Fruit fly (Drosophila melanogaster) whole organism, embryonic: ENCODE measurements around the gene dock.

Experiments used
- Aef1 ChIP-seq: fragments of 200-800 bp; sonication (Bioruptor generic); IDR thresholded peaks from 3 replicates; pipeline ENCODE4 v1.3.6; 2022; ENCODE audit warnings: missing biosample characterization, missing genetic modification characterization
- Bteb2 ChIP-seq: fragments of 200-800 bp; sonication (Bioruptor generic); optimal IDR thresholded peaks from 2 replicates; lab custom pipeline; 2016; ENCODE audit warnings: missing biosample characterization, missing genetic modification characterization
- CG10654 ChIP-seq: fragments of 200-800 bp; sonication (Bioruptor generic); optimal IDR thresholded peaks from 2 replicates; lab custom pipeline; 2016; ENCODE audit warnings: missing biosample characterization, missing genetic modification characterization
- CG11093 ChIP-seq: fragments of 200-800 bp; sonication (Bioruptor generic); IDR thresholded peaks from 3 replicates; pipeline ENCODE4 v1.3.6; 2022; ENCODE audit warnings: missing biosample characterization, missing genetic modification characterization
- CG11504 ChIP-seq: fragments of 200-800 bp; sonication (Bioruptor generic); optimal IDR thresholded peaks from 3 replicates; lab custom pipeline; 2019; ENCODE audit warnings: missing biosample characterization, mild to moderate bottlenecking, missing genetic modification characterization, moderate library complexity
- CG12299 ChIP-seq: fragments of 200-800 bp; sonication (Bioruptor generic); optimal IDR thresholded peaks from 2 replicates; lab custom pipeline; 2018; ENCODE audit warnings: missing biosample characterization, mild to moderate bottlenecking, missing genetic modification characterization
- CG1233 ChIP-seq: fragments of 200-800 bp; sonication (Bioruptor generic); optimal IDR thresholded peaks from 4 replicates; lab custom pipeline; 2018; ENCODE audit warnings: missing biosample characterization, mild to moderate bottlenecking, missing genetic modification characterization
- CG13296 ChIP-seq: fragments of 200-800 bp; sonication (Bioruptor generic); optimal IDR thresholded peaks from 3 replicates; lab custom pipeline; 2018; ENCODE audit warnings: missing biosample characterization, mild to moderate bottlenecking, missing genetic modification characterization
- CG14014 ChIP-seq: fragments of 200-800 bp; sonication (Bioruptor generic); IDR thresholded peaks from 2 replicates; pipeline ENCODE4 v1.3.6; 2022; ENCODE audit warnings: missing biosample characterization, missing genetic modification characterization
- CG14710 ChIP-seq: fragments of 200-800 bp; sonication (Bioruptor generic); optimal IDR thresholded peaks from 3 replicates; lab custom pipeline; 2019; ENCODE audit warnings: missing biosample characterization, mild to moderate bottlenecking, missing genetic modification characterization, moderate library complexity
- CG14860 ChIP-seq: fragments of 200-800 bp; sonication (Bioruptor generic); IDR thresholded peaks from 3 replicates; pipeline ENCODE4 v1.3.6; 2022; ENCODE audit warnings: missing biosample characterization, missing genetic modification characterization; ENCODE audit not compliant: partially characterized antibody
- CG15514 ChIP-seq: fragments of 200-800 bp; sonication (Bioruptor generic); optimal IDR thresholded peaks from 3 replicates; lab custom pipeline; 2017; ENCODE audit warnings: missing biosample characterization, missing genetic modification characterization, mild to moderate bottlenecking, moderate library complexity, missing genetic modification reagents
- CG1647 ChIP-seq: fragments of 200-800 bp; sonication (Bioruptor generic); optimal IDR thresholded peaks from 3 replicates; lab custom pipeline; 2016; ENCODE audit warnings: missing biosample characterization, missing genetic modification characterization
- CG16813 ChIP-seq: fragments of 200-800 bp; sonication (Bioruptor generic); IDR thresholded peaks from 3 replicates; pipeline ENCODE4 v1.3.6; 2022; ENCODE audit warnings: missing biosample characterization, missing genetic modification characterization; ENCODE audit not compliant: partially characterized antibody
- CG30403 ChIP-seq: fragments of 200-800 bp; sonication (Bioruptor generic); optimal IDR thresholded peaks from 3 replicates; lab custom pipeline; 2016; ENCODE audit warnings: missing biosample characterization, missing genetic modification characterization
- CG3847 ChIP-seq: fragments of 200-800 bp; sonication (Bioruptor generic); IDR thresholded peaks from 2 replicates; pipeline ENCODE4 v1.3.6; 2022; ENCODE audit warnings: missing biosample characterization, missing genetic modification characterization
- CG4424 ChIP-seq: fragments of 200-800 bp; sonication (Bioruptor generic); optimal IDR thresholded peaks from 3 replicates; lab custom pipeline; 2016; ENCODE audit warnings: missing biosample characterization, missing genetic modification characterization
- CG5953 ChIP-seq: fragments of 200-800 bp; sonication (Bioruptor generic); IDR thresholded peaks from 2 replicates; pipeline ENCODE4 v1.3.6; 2022; ENCODE audit warnings: missing biosample characterization, missing genetic modification characterization
- CG6765 ChIP-seq: fragments of 200-800 bp; sonication (Bioruptor generic); optimal IDR thresholded peaks from 3 replicates; lab custom pipeline; 2017; ENCODE audit warnings: missing biosample characterization, mild to moderate bottlenecking, missing genetic modification characterization
- CG9609 ChIP-seq: fragments of 200-800 bp; sonication (Bioruptor generic); optimal IDR thresholded peaks from 3 replicates; lab custom pipeline; 2016; ENCODE audit warnings: missing biosample characterization, missing genetic modification characterization
- CG9797 ChIP-seq: fragments of 200-800 bp; sonication (Bioruptor generic); optimal IDR thresholded peaks from 3 replicates; lab custom pipeline; 2018; ENCODE audit warnings: missing biosample characterization, mild to moderate bottlenecking, missing genetic modification characterization
- Dip2 ChIP-seq: fragments of 200-800 bp; sonication (Bioruptor generic); IDR thresholded peaks from 2 replicates; pipeline ENCODE4 v1.3.6; 2022; ENCODE audit warnings: missing biosample characterization, missing genetic modification characterization
- ERR ChIP-seq: fragments of 200-800 bp; sonication (Bioruptor generic); optimal IDR thresholded peaks from 2 replicates; lab custom pipeline; 2016; ENCODE audit warnings: missing biosample characterization, missing genetic modification characterization
- Gsc ChIP-seq: fragments of 200-800 bp; sonication (Bioruptor generic); IDR thresholded peaks from 2 replicates; pipeline ENCODE4 v1.3.6; 2022; ENCODE audit warnings: missing biosample characterization, missing genetic modification characterization
- HmgD ChIP-seq: fragments of 200-800 bp; sonication (Bioruptor generic); optimal IDR thresholded peaks from 3 replicates; lab custom pipeline; 2016; ENCODE audit warnings: missing biosample characterization, missing genetic modification characterization
- Hr3 ChIP-seq: fragments of 200-800 bp; sonication (Bioruptor generic); optimal IDR thresholded peaks from 3 replicates; lab custom pipeline; 2016; ENCODE audit warnings: missing biosample characterization, missing genetic modification characterization
- Hr78 ChIP-seq, 2 experiments: fragments of 200-800 bp in 1 of 2; fragments of >200 bp in 1 of 2; sonication (Bioruptor generic) in 1 of 2; optimal IDR thresholded peaks; 2 replicates each; lab custom pipeline; 2017 to 2019; ENCODE audit warnings: missing biosample characterization in 2 of 2, missing genetic modification characterization in 2 of 2, mild to moderate bottlenecking in 1 of 2, moderate library complexity in 1 of 2
- Kr ChIP-seq: fragments of 200-800 bp; sonication (Bioruptor generic); optimal IDR thresholded peaks from 2 replicates; lab custom pipeline; 2017; ENCODE audit warnings: missing biosample characterization, mild to moderate bottlenecking, missing genetic modification characterization
- Neu2 ChIP-seq: fragments of 200-800 bp; sonication (Bioruptor generic); optimal IDR thresholded peaks from 3 replicates; lab custom pipeline; 2016; ENCODE audit warnings: missing biosample characterization, missing genetic modification characterization, borderline replicate concordance
- Nf-YB ChIP-seq: fragments of 200-800 bp; sonication (Bioruptor generic); optimal IDR thresholded peaks from 3 replicates; lab custom pipeline; 2019; ENCODE audit warnings: missing biosample characterization, mild to moderate bottlenecking, missing genetic modification characterization, moderate library complexity
- Opbp ChIP-seq: fragments of 200-800 bp; sonication (Bioruptor generic); IDR thresholded peaks from 3 replicates; pipeline ENCODE4 v1.3.6; 2022; ENCODE audit warnings: missing biosample characterization, missing genetic modification characterization; ENCODE audit not compliant: partially characterized antibody
- Rx ChIP-seq: fragments of 200-800 bp; sonication (Bioruptor generic); IDR thresholded peaks from 2 replicates; pipeline ENCODE4 v1.3.6; 2022; ENCODE audit warnings: missing biosample characterization, missing genetic modification characterization
- Sry-β ChIP-seq: fragments of 200-800 bp; sonication (Bioruptor generic); optimal IDR thresholded peaks from 2 replicates; lab custom pipeline; 2018; ENCODE audit warnings: missing biosample characterization, mild to moderate bottlenecking, missing genetic modification characterization, moderate library complexity
- Usf ChIP-seq: fragments of 200-800 bp; sonication (Bioruptor generic); optimal IDR thresholded peaks from 2 replicates; lab custom pipeline; 2017; ENCODE audit warnings: missing genotype, missing biosample characterization, missing genetic modification characterization
- Xrp1 ChIP-seq: fragments of 200-800 bp; sonication (Bioruptor generic); IDR thresholded peaks from 2 replicates; pipeline ENCODE4 v1.3.6; 2022; ENCODE audit warnings: missing biosample characterization, missing genetic modification characterization
- amos ChIP-seq: fragments of 200-800 bp; sonication (Bioruptor generic); IDR thresholded peaks from 2 replicates; pipeline ENCODE4 v1.3.6; 2022; ENCODE audit warnings: missing biosample characterization, missing genetic modification characterization; ENCODE audit not compliant: partially characterized antibody
- ara ChIP-seq: fragments of 200-800 bp; sonication (Bioruptor generic); IDR thresholded peaks from 2 replicates; pipeline ENCODE4 v1.3.6; 2022; ENCODE audit warnings: missing biosample characterization, missing genetic modification characterization
- bab2 ChIP-seq: fragments of 200-800 bp; sonication (Bioruptor generic); optimal IDR thresholded peaks from 2 replicates; lab custom pipeline; 2016; ENCODE audit warnings: missing biosample characterization, missing genetic modification characterization
- cas ChIP-seq: fragments of 200-800 bp; sonication (Bioruptor generic); IDR thresholded peaks from 2 replicates; pipeline ENCODE4 v1.3.6; 2022; ENCODE audit warnings: missing biosample characterization, missing genetic modification characterization
- emc ChIP-seq: fragments of 200-800 bp; sonication (Bioruptor generic); optimal IDR thresholded peaks from 2 replicates; lab custom pipeline; 2016; ENCODE audit warnings: missing biosample characterization, missing genetic modification characterization
- ems ChIP-seq: fragments of 200-800 bp; sonication (Bioruptor generic); optimal IDR thresholded peaks from 3 replicates; lab custom pipeline; 2016; ENCODE audit warnings: missing biosample characterization, missing genetic modification characterization
- en ChIP-seq: fragments of 200-800 bp; sonication (Bioruptor generic); optimal IDR thresholded peaks from 2 replicates; lab custom pipeline; 2016; ENCODE audit warnings: missing biosample characterization, missing genetic modification characterization
- fd96Cb ChIP-seq: fragments of 200-800 bp; sonication (Bioruptor generic); optimal IDR thresholded peaks from 2 replicates; lab custom pipeline; 2018; ENCODE audit warnings: missing biosample characterization, mild to moderate bottlenecking, missing genetic modification characterization, moderate library complexity
- gce ChIP-seq: fragments of 200-800 bp; sonication (Bioruptor generic); IDR thresholded peaks from 3 replicates; pipeline ENCODE4 v1.3.6; 2022; ENCODE audit warnings: missing biosample characterization, missing genetic modification characterization
- gem ChIP-seq: fragments of 200-800 bp; sonication (Bioruptor generic); optimal IDR thresholded peaks from 2 replicates; lab custom pipeline; 2019; ENCODE audit warnings: missing biosample characterization, mild to moderate bottlenecking, missing genetic modification characterization, moderate library complexity
- gsb ChIP-seq: fragments of 200-800 bp; sonication (Bioruptor generic); IDR thresholded peaks from 2 replicates; pipeline ENCODE4 v1.3.6; 2022; ENCODE audit warnings: missing biosample characterization, missing genetic modification characterization
- pita ChIP-seq: fragments of 200-800 bp; sonication (Bioruptor generic); optimal IDR thresholded peaks from 2 replicates; lab custom pipeline; 2017; ENCODE audit warnings: missing biosample characterization, mild to moderate bottlenecking, missing genetic modification characterization
- psq ChIP-seq: fragments of 200-800 bp; sonication (Bioruptor generic); optimal IDR thresholded peaks from 2 replicates; lab custom pipeline; 2017; ENCODE audit warnings: missing biosample characterization, missing genetic modification characterization
- sens ChIP-seq: fragments of 200-800 bp; sonication (Bioruptor generic); peaks from one replicate; lab custom pipeline; 2016; ENCODE audit warnings: missing biosample characterization, missing genetic modification characterization
- sim ChIP-seq: fragments of 200-800 bp; sonication (Bioruptor generic); IDR thresholded peaks from 2 replicates; pipeline ENCODE4 v1.3.6; 2022; ENCODE audit warnings: missing biosample characterization, missing genetic modification characterization
- slbo ChIP-seq: fragments of 200-800 bp; sonication (Bioruptor generic); IDR thresholded peaks from 2 replicates; pipeline ENCODE4 v1.3.6; 2022; ENCODE audit warnings: missing biosample characterization, missing genetic modification characterization
- tx ChIP-seq: fragments of 200-800 bp; sonication (Bioruptor generic); optimal IDR thresholded peaks from 2 replicates; lab custom pipeline; 2016; ENCODE audit warnings: missing biosample characterization, missing genetic modification characterization

The dock gene

dm6 chr2L:869497-870040 is 43.8 kb downstream of the dock start, which contains the start of gene dbe (continued):
- no peak for TF ChIP-seq Rx (GFP tag; lab: Robert Waterston, UW)
- TF ChIP-seq CG12299 (tag; lab: Kevin White, UChicago), result no peak
- TF ChIP-seq CG30403 (GFP tag; lab: Kevin White, UChicago), result peak; percentile 22
- TF ChIP-seq CG5953 (GFP tag; lab: Robert Waterston, UW), result no peak
- peak; percentile 11 for TF ChIP-seq CG9797 (GFP tag; lab: Kevin White, UChicago)
- TF ChIP-seq CG14860 (GFP tag; lab: Robert Waterston, UW), result no peak
- TF ChIP-seq Dip2, result no peak
- no peak for TF ChIP-seq amos
- no peak for TF ChIP-seq Nf-YB (GFP tag; lab: Kevin White, UChicago)
- TF ChIP-seq ems (GFP tag; lab: Kevin White, UChicago), result no peak
- no peak for TF ChIP-seq fd96Cb (tag; lab: Kevin White, UChicago)
- no peak for TF ChIP-seq pita
- TF ChIP-seq tx (GFP tag; lab: Kevin White, UChicago), result no peak
- TF ChIP-seq Kr (GFP tag; lab: Kevin White, UChicago), result no peak
- no peak for TF ChIP-seq Sry-β (GFP tag; lab: Kevin White, UChicago)
- TF ChIP-seq CG4424, result no peak
- TF ChIP-seq slbo (GFP tag; lab: Robert Waterston, UW), result peak; percentile 66
- peak; percentile 44 for TF ChIP-seq gem (tag; lab: Kevin White, UChicago)
- TF ChIP-seq CG16813 (GFP tag; lab: Robert Waterston, UW), result no peak
- TF ChIP-seq HmgD (GFP tag; lab: Kevin White, UChicago), result no peak
- TF ChIP-seq Neu2 (GFP tag; lab: Kevin White, UChicago), result no peak
- no peak for TF ChIP-seq bab2 (GFP tag; lab: Kevin White, UChicago)
- peak; percentile 6 for TF ChIP-seq CG15514
- no peak for TF ChIP-seq ERR (GFP tag; lab: Kevin White, UChicago)
- no peak for TF ChIP-seq CG11093 (GFP tag; lab: Robert Waterston, UW)
- no peak for TF ChIP-seq gce (GFP tag; lab: Robert Waterston, UW)
- peak; percentile 33; the same call in 1 of the 2 replicates for TF ChIP-seq CG14014
- peak; percentile 24 for TF ChIP-seq CG11504 (tag; lab: Kevin White, UChicago)
- no peak for TF ChIP-seq emc (GFP tag; lab: Kevin White, UChicago)
- TF ChIP-seq Aef1 (GFP tag; lab: Robert Waterston, UW), result no peak
- TF ChIP-seq gsb, result no peak
- no peak for TF ChIP-seq CG13296 (GFP tag; lab: Kevin White, UChicago)
- no peak for TF ChIP-seq sens (GFP tag; lab: Kevin White, UChicago)
- peak; percentile 42; the same call in 1 of the 3 replicates for TF ChIP-seq Opbp (GFP tag; lab: Robert Waterston, UW)
- TF ChIP-seq Hr3 (GFP tag; lab: Kevin White, UChicago), result peak; percentile 8
- no peak for TF ChIP-seq CG10654
- TF ChIP-seq CG6765 (GFP tag; lab: Kevin White, UChicago), result no peak
- no peak for TF ChIP-seq Bteb2 (GFP tag; lab: Kevin White, UChicago)
- no peak; the same call in 1 of the 2 replicates for TF ChIP-seq Xrp1 (GFP tag; lab: Robert Waterston, UW)
- TF ChIP-seq Usf (GFP tag; lab: Kevin White, UChicago), result no peak
- no peak for TF ChIP-seq Hr78 (GFP tag; optimal IDR thresholded peaks at IDR 0.05; lab: Kevin White, UChicago)
- no peak for TF ChIP-seq en (GFP tag; lab: Kevin White, UChicago)
- TF ChIP-seq CG1233 (GFP tag; lab: Kevin White, UChicago), result no peak
- TF ChIP-seq cas, result no peak
- no peak for TF ChIP-seq Gsc
- no peak for TF ChIP-seq CG1647 (GFP tag; lab: Kevin White, UChicago)
- TF ChIP-seq psq (GFP tag; lab: Kevin White, UChicago), result no peak
- TF ChIP-seq CG9609 (GFP tag; lab: Kevin White, UChicago), result no peak
- TF ChIP-seq ara (GFP tag; lab: Robert Waterston, UW), result no peak
- TF ChIP-seq sim, result no peak
- no peak for TF ChIP-seq CG14710 (tag; lab: Kevin White, UChicago)
- peak; percentile 33 for TF ChIP-seq CG3847
